Fruit fly (Drosophila melanogaster) whole organism, adult: ENCODE results near the gene CG17440.

Source experiments
- CG11617 ChIP-seq: fragments of 200-800 bp; sonication (Bioruptor generic); optimal IDR thresholded peaks from 2 replicates; lab custom pipeline; 2017; ENCODE audit warnings: mild to moderate bottlenecking, missing biosample characterization, missing genetic modification reagents, missing genetic modification characterization
- CG12768 ChIP-seq: fragments of 200-800 bp; sonication (Bioruptor generic); optimal IDR thresholded peaks from 2 replicates; lab custom pipeline; 2017; ENCODE audit warnings: missing biosample characterization, missing genetic modification characterization, mild to moderate bottlenecking, moderate library complexity, missing genetic modification reagents
- CG14711 ChIP-seq: fragments of 200-800 bp; sonication (Bioruptor generic); optimal IDR thresholded peaks from 2 replicates; lab custom pipeline; 2018; ENCODE audit warnings: missing biosample characterization, mild to moderate bottlenecking, missing genetic modification characterization, moderate library complexity
- CG1620 ChIP-seq: fragments of 200-800 bp; sonication (Bioruptor generic); optimal IDR thresholded peaks from 2 replicates; lab custom pipeline; 2016; ENCODE audit warnings: missing biosample characterization, missing genetic modification characterization
- CG33017 ChIP-seq: fragments of 200-800 bp; sonication (Bioruptor generic); optimal IDR thresholded peaks from 2 replicates; lab custom pipeline; 2018; ENCODE audit warnings: missing biosample characterization, mild to moderate bottlenecking, missing genetic modification characterization, moderate library complexity
- CG5204 ChIP-seq: fragments of 200-800 bp; sonication (Bioruptor generic); optimal IDR thresholded peaks from 2 replicates; lab custom pipeline; 2016; ENCODE audit warnings: missing biosample characterization, missing genetic modification characterization
- CG7045 ChIP-seq: fragments of 200-800 bp; sonication (Bioruptor generic); optimal IDR thresholded peaks from 2 replicates; lab custom pipeline; 2017; ENCODE audit warnings: missing biosample characterization, mild to moderate bottlenecking, missing genetic modification characterization
- CG7101 ChIP-seq: fragments of 200-800 bp; sonication (Bioruptor generic); optimal IDR thresholded peaks from 2 replicates; lab custom pipeline; 2018; ENCODE audit warnings: missing biosample characterization, mild to moderate bottlenecking, missing genetic modification characterization, moderate library complexity
- Clk ChIP-seq: fragments of 200-800 bp; sonication (Bioruptor generic); optimal IDR thresholded peaks from 2 replicates; lab custom pipeline; 2017; ENCODE audit warnings: missing biosample characterization, missing genetic modification characterization
- Crg-1 ChIP-seq: fragments of 200-800 bp; sonication (Bioruptor generic); optimal IDR thresholded peaks from 2 replicates; lab custom pipeline; 2016; ENCODE audit warnings: missing biosample characterization, missing genetic modification characterization
- Hr96 ChIP-seq: fragments of 200-800 bp; sonication (Bioruptor generic); optimal IDR thresholded peaks from 2 replicates; lab custom pipeline; 2016; ENCODE audit warnings: missing biosample characterization, missing genetic modification characterization
- Mnt ChIP-seq: fragments of 200-800 bp; sonication (Bioruptor generic); optimal IDR thresholded peaks from 2 replicates; lab custom pipeline; 2016; ENCODE audit warnings: missing biosample characterization, mild to moderate bottlenecking, missing genetic modification characterization
- bab1 ChIP-seq: fragments of 200-800 bp; sonication (Bioruptor generic); optimal IDR thresholded peaks from 3 replicates; lab custom pipeline; 2019; ENCODE audit warnings: missing biosample characterization, mild to moderate bottlenecking, missing genetic modification characterization, moderate library complexity
- cic ChIP-seq: fragments of 200-800 bp; sonication (Bioruptor generic); optimal IDR thresholded peaks from 2 replicates; lab custom pipeline; 2017; ENCODE audit warnings: missing biosample characterization, mild to moderate bottlenecking, missing genetic modification characterization, moderate library complexity
- cnc ChIP-seq, 2 experiments: fragments of >200 bp; optimal IDR thresholded peaks; 2 replicates each; lab custom pipeline; 2017
- kay ChIP-seq: fragments of 200-800 bp; sonication (Bioruptor generic); peaks from one replicate; lab custom pipeline; 2016; ENCODE audit warnings: missing biosample characterization, missing genetic modification characterization, borderline replicate concordance
- ovo ChIP-seq: fragments of 200-800 bp; sonication (Bioruptor generic); optimal IDR thresholded peaks from 2 replicates; lab custom pipeline; 2016; ENCODE audit warnings: missing biosample characterization, missing genetic modification characterization
- pad ChIP-seq: fragments of 200-800 bp; sonication (Bioruptor generic); optimal IDR thresholded peaks from 3 replicates; lab custom pipeline; 2017; ENCODE audit warnings: missing biosample characterization, missing genetic modification characterization, mild to moderate bottlenecking, moderate library complexity, missing genetic modification reagents
- tj ChIP-seq: fragments of 200-800 bp; sonication (Bioruptor generic); optimal IDR thresholded peaks from 3 replicates; lab custom pipeline; 2017; ENCODE audit warnings: missing biosample characterization, mild to moderate bottlenecking, missing genetic modification characterization, moderate library complexity
- toe ChIP-seq: fragments of 200-800 bp; sonication (Bioruptor generic); optimal IDR thresholded peaks from 2 replicates; lab custom pipeline; 2016; ENCODE audit warnings: missing biosample characterization, missing genetic modification characterization

CG17440 gene

DNA sequence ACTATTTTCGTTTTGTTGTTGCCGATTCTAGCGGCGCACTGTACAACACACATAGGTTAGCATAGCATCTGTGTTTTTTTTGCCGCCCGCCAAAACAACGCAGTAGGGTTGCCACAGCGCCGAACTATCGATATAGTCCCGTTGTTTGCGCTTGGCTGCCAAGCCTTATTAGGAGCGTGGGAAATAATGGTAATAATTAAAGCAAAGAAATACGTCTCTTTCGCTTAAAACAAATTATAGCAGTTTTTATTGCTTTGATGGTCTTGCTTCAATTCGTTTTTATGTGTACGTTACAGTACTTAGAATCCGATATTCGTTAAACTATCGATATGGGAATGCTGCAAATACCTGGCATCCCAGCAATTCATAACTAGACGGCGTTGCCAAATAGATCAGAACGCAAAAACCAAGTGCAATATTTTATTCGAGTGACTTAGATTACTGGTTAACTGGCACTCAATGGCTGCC lies 26.3 kb downstream of the CG17440 start, which contains the start of the genes mxc and Larp7:
mxc (minus strand) TSS at position 51 of the 468 bp plus-strand sequence.
Larp7 (plus strand) TSS at position 401 of the 468 bp plus-strand sequence.
- peak; percentile 90 for TF ChIP-seq CG14711
- TF ChIP-seq cic (GFP tag; lab: Kevin White, UChicago): no peak
- peak; percentile 89 for TF ChIP-seq ovo (GFP tag; lab: Kevin White, UChicago)
- no peak for TF ChIP-seq CG33017 (tag; lab: Kevin White, UChicago)
- peak; percentile 79 for TF ChIP-seq CG11617 (GFP tag; lab: Kevin White, UChicago)
- TF ChIP-seq CG1620 (GFP tag; lab: Kevin White, UChicago): peak; percentile 86
- peak; percentile 53 for TF ChIP-seq tj (GFP tag; lab: Kevin White, UChicago)
- TF ChIP-seq toe (GFP tag; lab: Kevin White, UChicago): peak; percentile 80
- no peak for TF ChIP-seq CG12768
- no peak for TF ChIP-seq CG5204 (GFP tag; lab: Kevin White, UChicago)
- no peak for TF ChIP-seq cnc (optimal IDR thresholded peaks at IDR 0.05; lab: Kevin White, UChicago)
- TF ChIP-seq CG7101 (tag; lab: Kevin White, UChicago): peak; percentile 71
- TF ChIP-seq CG7045 (GFP tag; lab: Kevin White, UChicago): peak; percentile 30
- peak; percentile 67 for TF ChIP-seq Mnt (GFP tag; lab: Kevin White, UChicago)
- no peak for TF ChIP-seq kay (GFP tag; lab: Kevin White, UChicago)
- TF ChIP-seq Clk: no peak
- TF ChIP-seq Crg-1: peak; percentile 84
- peak; percentile 82 for TF ChIP-seq Hr96
- TF ChIP-seq bab1 (GFP tag; lab: Kevin White, UChicago): peak; percentile 84
- TF ChIP-seq pad (GFP tag; lab: Kevin White, UChicago): peak; percentile 60

DNA sequence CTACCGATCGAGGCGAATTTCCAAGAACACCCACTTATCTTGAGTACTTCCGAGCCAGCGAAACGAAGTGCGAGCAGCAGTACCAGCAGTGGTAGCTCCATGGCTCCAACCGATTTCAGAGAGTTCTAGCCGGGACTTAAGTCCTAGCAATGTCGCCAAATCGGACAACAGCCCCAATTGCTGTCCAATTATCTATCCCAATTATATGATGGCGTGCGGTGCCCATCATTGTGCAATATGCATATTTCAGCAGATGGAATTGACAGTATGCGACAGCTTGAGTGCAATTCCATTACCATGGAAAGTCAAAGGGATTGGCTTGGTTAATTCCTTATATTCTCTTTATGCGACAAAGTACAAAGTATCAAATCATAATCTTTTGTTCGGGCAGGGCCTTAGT lies 33.2 kb downstream of the CG17440 start, which contains the start of gene Ir8a:
Ir8a (minus strand) TSS at position 101 of the 400 bp plus-strand sequence.
- TF ChIP-seq CG5204 (GFP tag; lab: Kevin White, UChicago) (no peak), tj (GFP tag; lab: Kevin White, UChicago) (no peak), pad (GFP tag; lab: Kevin White, UChicago) (no peak), cnc (optimal IDR thresholded peaks at IDR 0.05; lab: Kevin White, UChicago) (no peak), toe (GFP tag; lab: Kevin White, UChicago) (no peak)

DNA sequence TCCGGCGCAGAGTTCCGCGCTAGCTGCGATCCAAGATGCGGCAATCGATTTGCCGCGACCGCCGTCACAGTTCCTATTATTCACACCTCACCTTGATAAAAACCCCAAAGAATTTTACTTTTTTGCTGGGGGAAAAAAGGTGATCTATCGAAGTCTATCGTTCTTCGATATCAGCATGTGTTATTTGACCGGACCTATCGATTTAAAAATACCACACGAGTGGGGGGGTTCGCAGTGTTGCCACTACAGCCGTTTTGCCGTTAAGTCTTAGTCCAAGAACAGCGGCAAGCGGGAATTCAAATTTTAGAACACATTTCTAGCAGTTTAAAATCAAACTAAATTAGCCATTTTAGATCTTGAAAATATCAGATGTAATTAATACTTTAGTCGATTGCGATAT lies 37.5 kb downstream of the CG17440 start, which contains the start of gene CG12121:
CG12121 (minus strand) TSS at position 180 of the 400 bp plus-strand sequence.
- TF ChIP-seq CG1620 (GFP tag; lab: Kevin White, UChicago) (no peak), tj (GFP tag; lab: Kevin White, UChicago) (no peak), bab1 (GFP tag; lab: Kevin White, UChicago) (peak; percentile 65), CG5204 (GFP tag; lab: Kevin White, UChicago) (no peak), cic (GFP tag; lab: Kevin White, UChicago) (no peak), CG14711 (peak; percentile 31), ovo (GFP tag; lab: Kevin White, UChicago) (no peak)

DNA sequence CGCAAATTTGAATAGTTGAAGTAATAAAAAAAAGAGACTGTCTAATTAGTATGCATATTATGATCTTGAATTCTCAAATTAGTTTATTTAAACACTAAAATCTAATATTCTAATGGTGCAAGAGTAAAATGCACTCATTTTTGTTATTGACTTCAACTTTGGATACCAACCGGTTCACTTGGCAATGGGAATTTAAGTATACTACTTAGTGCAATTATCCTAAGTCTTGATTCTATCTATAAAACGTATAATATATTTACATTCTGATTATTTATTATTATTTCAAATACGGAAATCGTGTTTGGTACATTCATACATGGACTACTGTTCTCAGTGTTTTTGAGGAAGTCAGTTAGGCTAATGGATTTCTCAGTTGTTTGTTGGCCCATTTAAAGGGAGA lies 42.9 kb downstream of the CG17440 start, which contains the start of gene Gr8a:
Gr8a (plus strand) TSS at position 301 of the 400 bp plus-strand sequence.
- no peak for TF ChIP-seq CG1620 (GFP tag; lab: Kevin White, UChicago)
- TF ChIP-seq Mnt (GFP tag; lab: Kevin White, UChicago): no peak
- TF ChIP-seq CG12768: no peak
- no peak for TF ChIP-seq toe (GFP tag; lab: Kevin White, UChicago)
- no peak for TF ChIP-seq CG11617 (GFP tag; lab: Kevin White, UChicago)
- TF ChIP-seq ovo (GFP tag; lab: Kevin White, UChicago): no peak
- TF ChIP-seq Crg-1: no peak

DNA sequence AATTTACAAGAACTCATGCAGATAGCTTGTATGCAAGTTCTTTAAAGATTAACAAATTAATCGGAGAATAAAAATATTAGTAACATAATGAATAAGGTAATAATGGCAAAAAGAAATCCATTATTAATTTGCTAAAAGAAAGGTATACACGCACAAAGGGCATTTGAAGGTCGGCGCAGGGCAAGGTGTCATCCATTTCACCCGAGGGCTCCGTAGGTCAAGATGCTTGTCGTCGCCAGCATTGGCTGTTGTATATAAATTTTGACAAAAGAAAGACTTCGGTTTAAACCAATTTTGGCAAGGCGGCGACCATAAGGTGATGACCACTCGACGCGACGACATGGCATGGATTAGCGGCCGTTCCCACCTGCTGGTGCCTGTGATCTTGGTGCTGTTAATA lies 44.6 kb downstream of the CG17440 start, which contains the start of gene CG15370:
CG15370 (plus strand) TSS at position 301 of the 400 bp plus-strand sequence.
- no peak for TF ChIP-seq cnc (optimal IDR thresholded peaks at IDR 0.05; lab: Kevin White, UChicago)
- no peak for TF ChIP-seq Clk
- no peak for TF ChIP-seq CG12768
- TF ChIP-seq tj (GFP tag; lab: Kevin White, UChicago): no peak
- TF ChIP-seq ovo (GFP tag; lab: Kevin White, UChicago): no peak
- TF ChIP-seq toe (GFP tag; lab: Kevin White, UChicago): no peak
- TF ChIP-seq bab1 (GFP tag; lab: Kevin White, UChicago): no peak
- no peak for TF ChIP-seq CG5204 (GFP tag; lab: Kevin White, UChicago)
- TF ChIP-seq CG33017 (tag; lab: Kevin White, UChicago): no peak
- TF ChIP-seq pad (GFP tag; lab: Kevin White, UChicago): no peak
- TF ChIP-seq Mnt (GFP tag; lab: Kevin White, UChicago): no peak
- no peak for TF ChIP-seq Hr96
- TF ChIP-seq CG7045 (GFP tag; lab: Kevin White, UChicago): no peak
- no peak for TF ChIP-seq CG11617 (GFP tag; lab: Kevin White, UChicago)

DNA sequence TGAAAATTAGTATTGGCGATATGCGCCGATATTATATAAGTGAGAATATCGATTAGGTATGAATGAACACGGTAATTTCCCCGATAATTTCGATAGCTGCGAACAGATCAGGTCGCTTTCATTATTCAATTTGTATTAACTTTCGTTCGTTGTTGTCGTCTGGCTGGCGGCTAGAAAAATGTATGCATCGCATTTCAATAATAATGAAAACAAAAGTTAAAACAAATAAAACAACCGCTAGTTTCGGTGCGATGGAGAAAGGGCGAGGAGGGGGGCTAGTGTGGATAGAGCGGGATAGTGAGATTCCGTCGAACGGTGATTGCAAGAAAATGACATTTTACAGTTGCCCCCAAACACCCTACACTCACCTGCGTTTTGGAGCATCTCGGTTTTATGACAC lies 45.3 kb downstream of the CG17440 start:
- no peak for TF ChIP-seq Clk
- TF ChIP-seq ovo (GFP tag; lab: Kevin White, UChicago): peak; percentile 30

DNA sequence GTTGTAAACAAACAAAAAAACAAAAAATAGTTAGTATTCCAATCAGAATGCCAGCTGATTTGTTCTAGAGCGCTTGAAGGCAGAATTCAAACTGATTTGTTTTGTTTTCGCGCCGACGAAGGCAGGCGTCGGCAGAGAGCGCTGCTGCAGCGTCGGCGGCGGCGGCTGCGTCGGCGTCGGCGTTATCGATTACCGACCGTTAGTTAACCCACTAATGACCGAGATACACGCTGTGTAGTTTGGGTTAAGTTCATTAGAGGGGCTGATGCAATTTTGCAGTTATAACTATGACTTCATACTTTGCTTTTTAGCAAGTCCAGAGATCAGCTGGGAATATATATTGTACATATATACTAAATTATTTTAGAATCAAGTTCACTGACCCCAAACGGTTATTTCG lies 46.5 kb downstream of the CG17440 start, which contains the start of gene t:
t (minus strand) TSS at position 76 of the 400 bp plus-strand sequence.
- no peak for TF ChIP-seq cic (GFP tag; lab: Kevin White, UChicago)
- TF ChIP-seq CG5204 (GFP tag; lab: Kevin White, UChicago): peak; percentile 17
- no peak for TF ChIP-seq pad (GFP tag; lab: Kevin White, UChicago)
- TF ChIP-seq Crg-1: no peak
